Fruit fly (Drosophila melanogaster): ENCODE results near the gene ppk10.

The ppk10 gene

dm6 chr2L:10430802-10431476 lies 21.3 kb downstream of the ppk10 start, which contains the start of the genes Bug22 and TfIIB (continued):
- TF ChIP-seq gce (GFP tag; IDR thresholded peaks at IDR 0.05) (no peak), CG12942 (GFP tag; optimal IDR thresholded peaks at IDR 0.05) (peak; percentile 71), Spps (tag; optimal IDR thresholded peaks at IDR 0.05) (peak; percentile 28), Awh (GFP tag; IDR thresholded peaks at IDR 0.05) (0 out of 2 replicates have a peak, but pooled peaks have one; percentile 37), Ravus (GFP tag; IDR thresholded peaks at IDR 0.05) (peak; percentile 19; the same call in 1 of the 2 replicates), CG13123 (GFP tag; optimal IDR thresholded peaks at IDR 0.05) (peak; percentile 65), CG2116 (GFP tag; optimal IDR thresholded peaks at IDR 0.05) (peak; percentile 75), Bteb2 (GFP tag; optimal IDR thresholded peaks at IDR 0.05) (peak; percentile 46), CG13894 (tag; optimal IDR thresholded peaks at IDR 0.05) (no peak), CG15269 (tag; optimal IDR thresholded peaks at IDR 0.05) (no peak), Atf6 (GFP tag; IDR thresholded peaks at IDR 0.05) (peak; percentile 61), NFAT (GFP tag; IDR thresholded peaks at IDR 0.05) (peak; percentile 76; the same call in 1 of the 2 replicates), CG10321 (GFP tag; IDR thresholded peaks at IDR 0.05) (no peak), CG32772 (GFP tag; IDR thresholded peaks at IDR 0.05) (peak; percentile 45; the same call in 1 of the 2 replicates), gcm (GFP tag; optimal IDR thresholded peaks at IDR 0.05) (no peak), NC2β (GFP tag; optimal IDR thresholded peaks at IDR 0.05) (peak; percentile 70), CG10267 (tag; optimal IDR thresholded peaks at IDR 0.05) (peak; percentile 56), Oaz (GFP tag; IDR thresholded peaks at IDR 0.05) (peak; percentile 23; the same call in 1 of the 2 replicates), CG8359 (GFP tag; optimal IDR thresholded peaks at IDR 0.05; ENCODE audit: borderline replicate concordance) (no peak), Sox102F (GFP tag; optimal IDR thresholded peaks at IDR 0.05) (no peak), slp2 (GFP tag; optimal IDR thresholded peaks at IDR 0.05) (peak; percentile 57), CG14710 (tag; optimal IDR thresholded peaks at IDR 0.05) (peak; percentile 79), CG9727 (GFP tag; optimal IDR thresholded peaks at IDR 0.05) (peak; percentile 72), Chrac-16 (GFP tag; optimal IDR thresholded peaks at IDR 0.05) (peak; percentile 72), CG12391 (tag; optimal IDR thresholded peaks at IDR 0.05) (peak; percentile 88), rib (GFP tag; IDR thresholded peaks at IDR 0.05) (peak; percentile 79), Nf-YA (GFP tag; IDR thresholded peaks at IDR 0.05) (no peak), Mad (GFP tag; optimal IDR thresholded peaks at IDR 0.05) (peak; percentile 71), sens (GFP tag) (peak; percentile 92), Hsf (GFP tag; optimal IDR thresholded peaks at IDR 0.05) (peak; percentile 74), Dfd (GFP tag; optimal IDR thresholded peaks at IDR 0.05) (no peak), CG4730 (GFP tag; IDR thresholded peaks at IDR 0.05) (peak; percentile 32; the same call in 1 of the 2 replicates), cas (GFP tag; IDR thresholded peaks at IDR 0.05) (no peak), CG11504 (tag; optimal IDR thresholded peaks at IDR 0.05) (no peak), luna (GFP tag; optimal IDR thresholded peaks at IDR 0.05) (no peak), Bgb (GFP tag; IDR thresholded peaks at IDR 0.05; ENCODE audit: partially characterized antibody) (peak; percentile 19; the same call in 1 of the 2 replicates), CG4282 (GFP tag; optimal IDR thresholded peaks at IDR 0.05) (peak; percentile 26), CG12219 (GFP tag; optimal IDR thresholded peaks at IDR 0.05) (peak; percentile 28), hbn (GFP tag; IDR thresholded peaks at IDR 0.05; ENCODE audit: partially characterized antibody) (no peak), Ssrp (tag; optimal IDR thresholded peaks at IDR 0.05) (peak; percentile 58), Sox100B (GFP tag; optimal IDR thresholded peaks at IDR 0.05) (peak; percentile 39), tio (GFP tag; optimal IDR thresholded peaks at IDR 0.05) (no peak), exex (tag; optimal IDR thresholded peaks at IDR 0.05) (peak; percentile 13), maf-S (GFP tag; optimal IDR thresholded peaks at IDR 0.05) (peak; percentile 62), CG10366 (GFP tag; IDR thresholded peaks at IDR 0.05) (peak; percentile 74), tll (GFP tag; optimal IDR thresholded peaks at IDR 0.05) (peak in 1 of 2 experiments; percentile 50), sna (GFP tag; IDR thresholded peaks at IDR 0.05; ENCODE audit: partially characterized antibody) (no peak), CG7271 (tag; optimal IDR thresholded peaks at IDR 0.05) (peak; percentile 6), CG34376 (GFP tag; optimal IDR thresholded peaks at IDR 0.05) (peak; percentile 41)

Data from whole organism, embryonic.